Fruit fly (Drosophila melanogaster) whole organism, pupa: ENCODE results near the gene CG12531.

Experiments used
- CG12605 ChIP-seq: fragments of 200-800 bp; sonication (Bioruptor generic); IDR thresholded peaks from 2 replicates; pipeline ENCODE4 v1.3.6; 2022; ENCODE audit warnings: missing biosample characterization, missing genetic modification characterization
- CG14655 ChIP-seq: fragments of 200-800 bp; sonication (Bioruptor generic); optimal IDR thresholded peaks from 3 replicates; lab custom pipeline; 2017; ENCODE audit warnings: mild to moderate bottlenecking, missing biosample characterization, missing genetic modification reagents, missing genetic modification characterization
- CG17806 ChIP-seq: fragments of 200-800 bp; sonication (Bioruptor generic); optimal IDR thresholded peaks from 2 replicates; lab custom pipeline; 2018; ENCODE audit warnings: missing biosample characterization, mild to moderate bottlenecking, missing genetic modification characterization, moderate library complexity
- CG32121 ChIP-seq: fragments of 200-800 bp; sonication (Bioruptor generic); IDR thresholded peaks from 2 replicates; pipeline ENCODE4 v1.3.6; 2022; ENCODE audit warnings: missing biosample characterization, missing genetic modification characterization
- CG34367 ChIP-seq: fragments of 200-800 bp; sonication (Bioruptor generic); optimal IDR thresholded peaks from 2 replicates; lab custom pipeline; 2018; ENCODE audit warnings: missing biosample characterization, mild to moderate bottlenecking, missing genetic modification characterization
- CG8159 ChIP-seq: fragments of 200-800 bp; sonication (Bioruptor generic); optimal IDR thresholded peaks from 3 replicates; lab custom pipeline; 2018; ENCODE audit warnings: missing biosample characterization, mild to moderate bottlenecking, missing genetic modification characterization, moderate library complexity
- D1 ChIP-seq: fragments of 200-800 bp; sonication (Bioruptor generic); optimal IDR thresholded peaks from 2 replicates; lab custom pipeline; 2018; ENCODE audit warnings: missing biosample characterization, mild to moderate bottlenecking, missing genetic modification characterization, moderate library complexity
- EcR ChIP-seq: fragments of 200-800 bp; sonication (Bioruptor generic); optimal IDR thresholded peaks from 3 replicates; lab custom pipeline; 2019; ENCODE audit warnings: missing biosample characterization, missing genetic modification characterization, mild to moderate bottlenecking, moderate library complexity, missing genetic modification reagents
- Ets98B ChIP-seq: fragments of 200-800 bp; sonication (Bioruptor generic); IDR thresholded peaks from 2 replicates; pipeline ENCODE4 v1.3.6; 2022; ENCODE audit warnings: missing biosample characterization, missing genetic modification characterization
- Pif1A ChIP-seq: fragments of 200-800 bp; sonication (Bioruptor generic); optimal IDR thresholded peaks from 3 replicates; lab custom pipeline; 2016; ENCODE audit warnings: missing biosample characterization, missing genetic modification characterization
- fd96Ca ChIP-seq: fragments of 200-800 bp; sonication (Bioruptor generic); IDR thresholded peaks from 3 replicates; pipeline ENCODE4 v1.3.6; 2022; ENCODE audit warnings: missing biosample characterization, missing genetic modification characterization
- gl ChIP-seq: fragments of 200-800 bp; sonication (Bioruptor generic); optimal IDR thresholded peaks from 2 replicates; lab custom pipeline; 2018; ENCODE audit warnings: missing biosample characterization, mild to moderate bottlenecking, missing genetic modification characterization
- rn ChIP-seq: fragments of 200-800 bp; sonication (Bioruptor generic); IDR thresholded peaks from 2 replicates; pipeline ENCODE4 v1.3.6; 2022; ENCODE audit warnings: missing biosample characterization, missing genetic modification characterization

- TF ChIP-seq CG17806 (tag; lab: Kevin White, UChicago) (peak; percentile 64), gl (tag; lab: Kevin White, UChicago) (peak; percentile 27), rn (GFP tag; lab: Robert Waterston, UW) (no peak), CG14655 (GFP tag; lab: Kevin White, UChicago) (peak; percentile 49), Pif1A (peak; percentile 18), CG32121 (GFP tag; lab: Robert Waterston, UW) (no peak), D1 (tag; lab: Kevin White, UChicago) (no peak), CG8159 (tag; lab: Kevin White, UChicago) (peak; percentile 54), CG34367 (peak; percentile 46), fd96Ca (no peak), CG12605 (GFP tag; lab: Robert Waterston, UW) (peak; percentile 7; the same call in 1 of the 2 replicates), EcR (GFP tag; lab: Kevin White, UChicago) (no peak), Ets98B (GFP tag; lab: Robert Waterston, UW) (no peak)
These were observed 51.2 kb downstream of the CG12531 start for dm6 chrX:19769821-19770519.
